Fruit fly (Drosophila melanogaster) whole organism, wandering third instar larva: ENCODE results near the gene CG2278.

Experiments
- Abd-B ChIP-seq: fragments of >200 bp; optimal IDR thresholded peaks from 2 replicates; lab custom pipeline; 2017; ENCODE audit warnings: missing biosample characterization, missing genetic modification characterization
- CG32264 ChIP-seq: fragments of 200-800 bp; sonication (Bioruptor generic); optimal IDR thresholded peaks from 2 replicates; lab custom pipeline; 2016; ENCODE audit warnings: missing biosample characterization, missing genetic modification characterization
- CG9705 ChIP-seq: fragments of 200-800 bp; sonication (Bioruptor generic); optimal IDR thresholded peaks from 2 replicates; lab custom pipeline; 2018; ENCODE audit warnings: missing biosample characterization, mild to moderate bottlenecking, missing genetic modification characterization
- CrebA ChIP-seq: fragments of 200-800 bp; sonication (Bioruptor generic); optimal IDR thresholded peaks from 2 replicates; lab custom pipeline; 2016; ENCODE audit warnings: missing biosample characterization, mild to moderate bottlenecking, missing genetic modification characterization, borderline replicate concordance
- Dfd ChIP-seq: fragments of >200 bp; optimal IDR thresholded peaks from 2 replicates; lab custom pipeline; 2017; ENCODE audit warnings: missing biosample characterization, missing genetic modification characterization
- Dif ChIP-seq: fragments of 200-275, 200-300 bp; sonication (Bioruptor generic); optimal IDR thresholded peaks from 2 replicates; lab custom pipeline; 2018; ENCODE audit warnings: missing biosample characterization, missing genetic modification characterization; ENCODE audit not compliant: partially characterized antibody
- GATAd ChIP-seq: sonication (Bioruptor generic); optimal IDR thresholded peaks from 2 replicates; lab custom pipeline; 2016; ENCODE audit warnings: missing biosample characterization, missing genetic modification characterization
- HLH106 ChIP-seq: fragments of 200-800 bp; optimal IDR thresholded peaks from 3 replicates; lab custom pipeline; 2019; ENCODE audit warnings: missing biosample characterization, mild to moderate bottlenecking, missing genetic modification characterization, moderate library complexity
- Hr78 ChIP-seq: fragments of >200 bp; optimal IDR thresholded peaks from 2 replicates; lab custom pipeline; 2017; ENCODE audit warnings: missing biosample characterization, missing genetic modification characterization
- Jra ChIP-seq: sonication (Bioruptor generic); optimal IDR thresholded peaks from 2 replicates; lab custom pipeline; 2016; ENCODE audit warnings: missing biosample characterization, missing genetic modification characterization
- Mio ChIP-seq: sonication (Bioruptor generic); optimal IDR thresholded peaks from 2 replicates; lab custom pipeline; 2016; ENCODE audit warnings: missing biosample characterization, missing genetic modification characterization
- Myc ChIP-seq: fragments of >200 bp; optimal IDR thresholded peaks from 2 replicates; lab custom pipeline; 2017
- N ChIP-seq: fragments of >200 bp; optimal IDR thresholded peaks from 2 replicates; lab custom pipeline; 2018; ENCODE audit warnings: missing biosample characterization, missing external identifiers, missing genetic modification characterization
- OdsH ChIP-seq: fragments of 200-800 bp; sonication (Bioruptor generic); optimal IDR thresholded peaks from 2 replicates; lab custom pipeline; 2016; ENCODE audit warnings: missing biosample characterization, mild to moderate bottlenecking, missing genetic modification characterization
- Rel ChIP-seq, 2 experiments: fragments of 200-800 bp; sonication (Bioruptor generic) in 1 of 2; optimal IDR thresholded peaks; 2 replicates in 1 of 2; 3 replicates in 1 of 2; lab custom pipeline; 2016 to 2019; ENCODE audit warnings: mild to moderate bottlenecking in 2 of 2, missing biosample characterization in 2 of 2, missing genetic modification characterization in 2 of 2, moderate library complexity in 1 of 2
- Sp1 ChIP-seq: fragments of 200-800 bp; sonication (Bioruptor generic); optimal IDR thresholded peaks from 3 replicates; lab custom pipeline; 2019; ENCODE audit warnings: missing biosample characterization, mild to moderate bottlenecking, missing genetic modification characterization, moderate library complexity
- Vsx2 ChIP-seq: fragments of 200-300, 225-300 bp; sonication (Bioruptor generic); optimal IDR thresholded peaks from 2 replicates; lab custom pipeline; 2018; ENCODE audit warnings: missing biosample characterization, missing genetic modification characterization; ENCODE audit not compliant: partially characterized antibody
- brk ChIP-seq: fragments of 200-800 bp; sonication (Bioruptor generic); optimal IDR thresholded peaks from 2 replicates; lab custom pipeline; 2016; ENCODE audit warnings: missing biosample characterization, mild to moderate bottlenecking, missing genetic modification characterization
- dl ChIP-seq, 2 experiments: fragments of 175-275, 200-275 bp in 1 of 2; fragments of 200-275 bp in 1 of 2; sonication (Bioruptor generic); optimal IDR thresholded peaks; lab custom pipeline; 2018; ENCODE audit warnings: mild to moderate bottlenecking in 2 of 2, missing biosample characterization in 2 of 2, missing genetic modification characterization in 2 of 2, moderate library complexity in 2 of 2; ENCODE audit not compliant: partially characterized antibody in 2 of 2, insufficient read depth in 1 of 2
- dmrt93B ChIP-seq: fragments of 200-800 bp; sonication (Bioruptor generic); optimal IDR thresholded peaks from 2 replicates; lab custom pipeline; 2018; ENCODE audit warnings: missing biosample characterization, mild to moderate bottlenecking, missing genetic modification characterization
- dsf ChIP-seq: sonication (Bioruptor generic); optimal IDR thresholded peaks from 2 replicates; lab custom pipeline; 2016; ENCODE audit warnings: missing biosample characterization, missing genetic modification characterization, borderline replicate concordance
- ey ChIP-seq: fragments of 200-800 bp; sonication (Bioruptor generic); optimal IDR thresholded peaks from 2 replicates; lab custom pipeline; 2016; ENCODE audit warnings: missing biosample characterization, missing genetic modification characterization
- foxo ChIP-seq, 2 experiments: fragments of 200-800 bp; sonication (Bioruptor generic); optimal IDR thresholded peaks; 2 replicates in 1 of 2; 3 replicates in 1 of 2; lab custom pipeline; 2016 to 2017; ENCODE audit warnings: missing biosample characterization in 2 of 2, missing genetic modification characterization in 2 of 2
- fru ChIP-seq: fragments of 200-800 bp; sonication (Bioruptor generic); optimal IDR thresholded peaks from 3 replicates; lab custom pipeline; 2016; ENCODE audit warnings: missing biosample characterization, mild to moderate bottlenecking, missing genetic modification characterization
- h ChIP-seq: fragments of 200-800 bp; sonication (Bioruptor generic); optimal IDR thresholded peaks from 3 replicates; lab custom pipeline; 2016; ENCODE audit warnings: missing biosample characterization, mild to moderate bottlenecking, missing genetic modification characterization
- jim ChIP-seq: fragments of 175-275, 200-325 bp; sonication (Bioruptor generic); optimal IDR thresholded peaks from 2 replicates; lab custom pipeline; 2016; ENCODE audit warnings: missing biosample characterization, mild to moderate bottlenecking, missing genetic modification characterization
- lola ChIP-seq: fragments of >200 bp; optimal IDR thresholded peaks from 2 replicates; lab custom pipeline; 2017; ENCODE audit warnings: missing biosample characterization, missing genetic modification characterization
- pan ChIP-seq: fragments of >200 bp; optimal IDR thresholded peaks from 2 replicates; lab custom pipeline; 2017
- psq ChIP-seq: fragments of 200-800 bp; sonication (Bioruptor generic); optimal IDR thresholded peaks from 3 replicates; lab custom pipeline; 2017; ENCODE audit warnings: missing biosample characterization, mild to moderate bottlenecking, missing genetic modification characterization, moderate library complexity
- rgr ChIP-seq: fragments of 200-800 bp; sonication (Bioruptor generic); optimal IDR thresholded peaks from 3 replicates; lab custom pipeline; 2016; ENCODE audit warnings: missing biosample characterization, mild to moderate bottlenecking, missing genetic modification characterization
- sage ChIP-seq: fragments of 200-800 bp; sonication (Bioruptor generic); optimal IDR thresholded peaks from 2 replicates; lab custom pipeline; 2016; ENCODE audit warnings: missing biosample characterization, mild to moderate bottlenecking, missing genetic modification characterization
- sv ChIP-seq: fragments of 200-800 bp; sonication (Bioruptor generic); optimal IDR thresholded peaks from 3 replicates; lab custom pipeline; 2016; ENCODE audit warnings: missing biosample characterization, missing genetic modification characterization
- tai ChIP-seq: sonication (Bioruptor generic); optimal IDR thresholded peaks from 2 replicates; lab custom pipeline; 2016; ENCODE audit warnings: missing biosample characterization, missing genetic modification characterization
- usp ChIP-seq: fragments of >200 bp; optimal IDR thresholded peaks from 2 replicates; lab custom pipeline; 2017; ENCODE audit warnings: missing biosample characterization, missing genetic modification characterization
- woc ChIP-seq: sonication (Bioruptor generic); optimal IDR thresholded peaks from 2 replicates; lab custom pipeline; 2016; ENCODE audit warnings: missing biosample characterization, mild to moderate bottlenecking, missing genetic modification characterization

CG2278 gene

dm6 chrX:8152077-8152476, 18.0 kb downstream of the CG2278 start, which contains the start of gene Gbeta5:
Gene Gbeta5 (minus strand): TSS chrX:8152275.
- no peak for TF ChIP-seq Myc
- TF ChIP-seq, all 38 proteins: peak for 0

- TF ChIP-seq Dfd (GFP tag; lab: Kevin White, UChicago) (no peak), CG32264 (GFP tag; lab: Kevin White, UChicago) (no peak), Myc (peak; percentile 4), Dif (GFP tag; lab: Kevin White, UChicago) (no peak)
- TF ChIP-seq, all 38 proteins: peak for 1
Observed at dm6 chrX:8148556-8148955, 21.5 kb downstream of the CG2278 start, which contains the start of gene CG10959. Gene CG10959 (plus strand): TSS chrX:8148783.

- TF ChIP-seq CG9705 (GFP tag; lab: Kevin White, UChicago) (no peak), HLH106 (tag; lab: Kevin White, UChicago) (no peak), jim (GFP tag; lab: Kevin White, UChicago) (no peak), sv (GFP tag; lab: Kevin White, UChicago) (no peak), Abd-B (GFP tag; lab: Kevin White, UChicago) (no peak), dl (GFP tag; optimal IDR thresholded peaks at IDR 0.05; lab: Kevin White, UChicago; ENCODE audit: insufficient read depth in 1 of 2, partially characterized antibody in 2 of 2) (no peak)
- TF ChIP-seq, all 38 proteins: peak for 0
Observed at dm6 chrX:8147649-8148048, 22.4 kb downstream of the CG2278 start, which contains the start of gene CG15336. Gene CG15336 (plus strand): TSS chrX:8147949.

- TF ChIP-seq dsf (GFP tag; lab: Kevin White, UChicago) (no peak), ey (peak; percentile 6), h (GFP tag; lab: Kevin White, UChicago) (peak; percentile 41), woc (GFP tag; lab: Kevin White, UChicago) (peak; percentile 77), CrebA (no peak), usp (no peak), Myc (peak; percentile 92), lola (GFP tag; lab: Kevin White, UChicago) (no peak), rgr (GFP tag; lab: Kevin White, UChicago) (no peak), jim (GFP tag; lab: Kevin White, UChicago) (no peak), GATAd (GFP tag; lab: Kevin White, UChicago) (no peak), Vsx2 (GFP tag; lab: Kevin White, UChicago) (no peak), HLH106 (tag; lab: Kevin White, UChicago) (peak; percentile 65), foxo (GFP tag; optimal IDR thresholded peaks at IDR 0.05; lab: Kevin White, UChicago) (no peak), Rel (GFP tag; optimal IDR thresholded peaks at IDR 0.05; lab: Kevin White, UChicago) (no peak), Rel (tag; optimal IDR thresholded peaks at IDR 0.05; lab: Kevin White, UChicago) (peak; percentile 52), CG32264 (GFP tag; lab: Kevin White, UChicago) (no peak), Sp1 (GFP tag; lab: Kevin White, UChicago) (peak; percentile 45), psq (GFP tag; lab: Kevin White, UChicago) (peak; percentile 31), brk (no peak)
Observed at dm6 chrX:8145501-8146157, 24.4 kb downstream of the CG2278 start, which contains the start of the genes alpha-PheRS and CG2129. Gene alpha-PheRS (minus strand): TSS chrX:8145602. Gene CG2129 (plus strand): TSS chrX:8145839.

dm6 chrX:8143537-8143936, 26.5 kb downstream of the CG2278 start, which contains the start of gene CG17982:
Gene CG17982 (minus strand): TSS chrX:8143835.
- TF ChIP-seq jim (GFP tag; lab: Kevin White, UChicago) (no peak), brk (no peak), psq (GFP tag; lab: Kevin White, UChicago) (peak; percentile 98), rgr (GFP tag; lab: Kevin White, UChicago) (peak; percentile 95), Vsx2 (GFP tag; lab: Kevin White, UChicago) (no peak), CrebA (no peak), dsf (GFP tag; lab: Kevin White, UChicago) (peak; percentile 81), pan (no peak), Mio (GFP tag; lab: Kevin White, UChicago) (peak; percentile 42), Dif (GFP tag; lab: Kevin White, UChicago) (no peak), sv (GFP tag; lab: Kevin White, UChicago) (peak; percentile 17), HLH106 (tag; lab: Kevin White, UChicago) (peak; percentile 92), CG32264 (GFP tag; lab: Kevin White, UChicago) (peak; percentile 83), fru (GFP tag; lab: Kevin White, UChicago) (peak; percentile 93), CG9705 (GFP tag; lab: Kevin White, UChicago) (peak; percentile 88), GATAd (GFP tag; lab: Kevin White, UChicago) (peak; percentile 85), tai (GFP tag; lab: Kevin White, UChicago) (no peak), dmrt93B (GFP tag; lab: Kevin White, UChicago) (no peak), ey (peak; percentile 93), Myc (no peak), lola (GFP tag; lab: Kevin White, UChicago) (no peak), Sp1 (GFP tag; lab: Kevin White, UChicago) (peak; percentile 92), N (no peak), sage (GFP tag; lab: Kevin White, UChicago) (peak; percentile 81), foxo (GFP tag; optimal IDR thresholded peaks at IDR 0.05; lab: Kevin White, UChicago) (peak; percentile 81 to 95), OdsH (peak; percentile 89), Rel (GFP tag; optimal IDR thresholded peaks at IDR 0.05; lab: Kevin White, UChicago) (peak; percentile 73), Rel (tag; optimal IDR thresholded peaks at IDR 0.05; lab: Kevin White, UChicago) (peak; percentile 99), Jra (peak; percentile 93), Hr78 (GFP tag; lab: Kevin White, UChicago) (no peak), dl (GFP tag; optimal IDR thresholded peaks at IDR 0.05; lab: Kevin White, UChicago; ENCODE audit: insufficient read depth in 1 of 2, partially characterized antibody in 2 of 2) (no peak)
